Worm (Caenorhabditis elegans): Measurements from ENCODE around the gene dao-2.

The dao-2 gene

DNA sequence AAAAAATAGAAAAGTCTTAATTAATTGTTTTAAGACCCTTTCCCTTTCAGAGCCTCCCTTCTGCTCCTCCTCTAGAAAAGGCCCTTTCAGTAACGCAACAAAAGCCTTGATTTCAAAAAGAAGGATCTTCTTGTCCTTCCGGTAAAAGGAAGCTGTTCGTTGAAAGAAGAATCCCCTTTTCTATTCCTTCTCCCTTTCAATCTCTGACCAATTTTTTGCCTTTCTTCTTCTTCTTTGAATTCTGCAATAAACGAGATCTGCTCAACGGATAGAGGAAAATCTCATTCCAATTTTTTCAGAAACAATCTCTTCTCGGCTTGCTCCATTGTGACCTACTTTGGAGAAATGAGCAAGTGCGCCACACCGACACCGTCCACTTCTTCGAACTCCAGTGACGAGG is 45.3 kb downstream of the dao-2 start, which contains the start of gene F35D11.3:
TSS of gene F35D11.3 (plus strand) at position 300 of the 400 bp plus-strand sequence.
- TF ChIP-seq snpc-4 (tag; optimal IDR thresholded peaks at IDR 0.05) (no peak), fkh-10 (GFP tag; optimal IDR thresholded peaks at IDR 0.05) (peak; percentile 63)

DNA sequence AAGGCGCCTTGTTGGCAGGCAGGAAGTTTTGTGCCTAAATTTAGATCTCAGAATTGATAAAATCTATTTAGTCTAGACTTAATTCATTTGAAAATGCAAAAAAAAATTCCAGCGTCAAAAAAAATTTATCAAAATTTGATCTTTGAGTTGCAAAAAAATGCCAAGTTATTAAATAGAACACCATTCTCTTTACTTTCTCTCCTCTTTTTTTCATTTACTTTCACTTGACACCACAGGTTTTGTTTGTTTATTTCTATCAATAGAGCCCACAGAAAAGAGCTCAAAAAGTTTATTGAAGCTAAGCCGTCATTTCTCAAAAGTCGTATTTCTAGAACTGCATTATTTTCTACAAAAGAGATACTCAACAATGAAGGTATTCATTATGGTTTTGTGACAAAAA is 49.9 kb downstream of the dao-2 start, which contains the start of gene pqn-35:
TSS of gene pqn-35 (plus strand) at position 301 of the 400 bp plus-strand sequence.
- TF ChIP-seq elt-1 (tag; optimal IDR thresholded peaks at IDR 0.05) (no peak), pha-4 (tag; optimal IDR thresholded peaks at IDR 0.05) (peak; percentile 43)
